Worm (Caenorhabditis elegans) whole organism, early embryonic: Measurements from ENCODE around the gene F59B2.14.

Experiments used
- ama-1 ChIP-seq: fragments of 150-350 bp; optimal IDR thresholded peaks from 2 replicates; lab custom pipeline; 2014
- ceh-36 ChIP-seq: sonication (generic microtip); optimal IDR thresholded peaks from 2 replicates; lab custom pipeline; 2016; ENCODE audit warnings: missing genetic modification characterization, inconsistent platforms, missing compliant biosample characterization
- scrt-1 ChIP-seq: fragments of 200-800 bp; sonication (Bioruptor generic); IDR thresholded peaks from 2 replicates; pipeline ENCODE4 v1.3.6; 2022; ENCODE audit warnings: missing genetic modification characterization, missing compliant biosample characterization
- tra-4 ChIP-seq: sonication (generic microtip); optimal IDR thresholded peaks from 2 replicates; lab custom pipeline; 2017; ENCODE audit warnings: missing genetic modification characterization, missing compliant biosample characterization

DNA sequence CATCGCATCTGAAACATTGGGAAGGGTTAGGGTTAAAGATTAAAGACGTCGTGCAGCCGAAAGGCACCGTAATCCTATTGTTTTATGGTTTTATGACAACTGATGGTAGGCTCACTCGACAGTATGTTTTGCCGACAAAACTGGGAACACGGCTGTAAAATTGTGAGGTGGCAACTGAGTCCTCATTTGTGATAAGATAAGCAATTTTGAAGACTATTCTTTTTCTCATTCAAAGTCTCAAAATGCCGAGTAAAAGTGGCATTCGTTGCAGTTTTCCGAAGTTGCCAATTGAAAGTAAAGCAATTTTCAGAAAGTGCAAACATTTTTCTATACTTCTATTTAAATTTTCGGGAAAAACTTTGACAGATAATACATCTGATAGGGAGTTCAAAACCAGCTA, 47.3 kb upstream of the F59B2.14 start:
- TF ChIP-seq tra-4 (tag; lab: Kevin White, UChicago) (no peak), ceh-36 (tag; lab: Kevin White, UChicago) (no peak), scrt-1 (GFP tag; lab: Robert Waterston, UW) (no peak), ama-1 (no peak)
